ENCODE assay signal across 4 fruit fly cellular contexts in the genomic region with DNA sequence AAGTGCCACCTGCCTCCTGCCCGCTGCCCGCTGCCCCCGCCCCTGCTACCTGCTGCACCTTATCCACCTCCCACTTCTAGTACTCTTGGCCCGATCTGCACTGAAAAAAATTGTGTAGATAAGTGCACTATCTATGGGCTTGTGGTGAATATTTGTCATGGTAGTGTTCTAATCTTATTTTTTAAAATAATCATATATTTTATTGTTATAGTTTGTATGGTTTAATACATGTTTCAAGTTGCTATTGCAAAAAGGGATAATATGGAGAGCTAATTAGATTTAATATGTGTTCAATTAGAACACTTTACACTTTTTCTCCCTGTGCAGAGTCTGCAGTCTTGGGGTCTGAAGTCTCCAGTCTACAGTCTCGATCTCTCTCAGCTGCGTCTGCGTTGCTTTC.
A peak's percentile ranks its signal among the peaks of the same experiment; 100 is the strongest.
TF ChIP-seq lines count a peak whose summit lies in the region.

No protein-coding gene starts in this region.

- TF ChIP-seq CTCF in whole organism, embryonic (GFP tag; optimal IDR thresholded peaks at IDR 0.05; lab: Kevin White, UChicago) = no peak

TF ChIP-seq in whole organism, embryonic, 481 proteins besides CTCF, POLR2A, EP300 and RAD21 (continues in another document):
- peak; percentile 53 for TF ChIP-seq Oli (tag; optimal IDR thresholded peaks at IDR 0.05; lab: Kevin White, UChicago)
- TF ChIP-seq Meics (GFP tag; optimal IDR thresholded peaks at IDR 0.05; lab: Kevin White, UChicago) = peak; percentile 10
- peak; percentile 47 for TF ChIP-seq dmrt11E (tag; optimal IDR thresholded peaks at IDR 0.05; lab: Kevin White, UChicago)
- TF ChIP-seq bcd (GFP tag; optimal IDR thresholded peaks at IDR 0.05; lab: Kevin White, UChicago) = peak; percentile 39
- peak; percentile 3 for TF ChIP-seq CG3407 (GFP tag; optimal IDR thresholded peaks at IDR 0.05; lab: Kevin White, UChicago)
- TF ChIP-seq Ptx1 (GFP tag; IDR thresholded peaks at IDR 0.05; lab: Robert Waterston, UW) = peak; percentile 69; the same call in 1 of the 2 replicates
- TF ChIP-seq CG7839 (tag; optimal IDR thresholded peaks at IDR 0.05; lab: Kevin White, UChicago) = peak; percentile 59
- TF ChIP-seq Dref (GFP tag; IDR thresholded peaks at IDR 0.05; lab: Robert Waterston, UW) = no peak
- TF ChIP-seq bbx (GFP tag; IDR thresholded peaks at IDR 0.05; lab: Robert Waterston, UW; ENCODE audit: partially characterized antibody) = no peak
- TF ChIP-seq H15 (GFP tag; IDR thresholded peaks at IDR 0.05; lab: Robert Waterston, UW) = no peak
- peak; percentile 28 for TF ChIP-seq CG14710 (tag; optimal IDR thresholded peaks at IDR 0.05; lab: Kevin White, UChicago)
- peak; percentile 71 for TF ChIP-seq nmo (GFP tag; optimal IDR thresholded peaks at IDR 0.05; lab: Kevin White, UChicago)
- TF ChIP-seq CG30403 (GFP tag; optimal IDR thresholded peaks at IDR 0.05; lab: Kevin White, UChicago) = peak; percentile 31
- TF ChIP-seq az2 (GFP tag; optimal IDR thresholded peaks at IDR 0.05; lab: Kevin White, UChicago) = peak; percentile 27
- TF ChIP-seq CG6254 (GFP tag; optimal IDR thresholded peaks at IDR 0.05; lab: Kevin White, UChicago) = peak; percentile 58
- no peak for TF ChIP-seq Elba2 (GFP tag; optimal IDR thresholded peaks at IDR 0.05; lab: Kevin White, UChicago)
- no peak for TF ChIP-seq E2f1 (GFP tag; IDR thresholded peaks at IDR 0.05; lab: Robert Waterston, UW)
- peak; percentile 34 for TF ChIP-seq Sox100B (GFP tag; optimal IDR thresholded peaks at IDR 0.05; lab: Kevin White, UChicago)
- 0 out of 2 replicates have a peak, but pooled peaks have one; percentile 18 for TF ChIP-seq ssp (GFP tag; IDR thresholded peaks at IDR 0.05; lab: Robert Waterston, UW)
- TF ChIP-seq dysf (GFP tag; IDR thresholded peaks at IDR 0.05; lab: Robert Waterston, UW) = peak; percentile 61; the same call in 1 of the 3 replicates
- TF ChIP-seq Xbp1 (GFP tag; optimal IDR thresholded peaks at IDR 0.05; lab: Kevin White, UChicago) = peak; percentile 8

TF ChIP-seq in whole organism, prepupa, 60 proteins besides CTCF, POLR2A, EP300 and RAD21 (continues in another document):
- TF ChIP-seq CG11902 (GFP tag; optimal IDR thresholded peaks at IDR 0.05; lab: Kevin White, UChicago) (no peak), Ets96B (tag; optimal IDR thresholded peaks at IDR 0.05; lab: Kevin White, UChicago) (peak; percentile 80), CG15336 (GFP tag; IDR thresholded peaks at IDR 0.05; lab: Robert Waterston, UW) (peak; percentile 88), lz (GFP tag; optimal IDR thresholded peaks at IDR 0.05; lab: Kevin White, UChicago) (no peak), CG32006 (GFP tag; optimal IDR thresholded peaks at IDR 0.05; lab: Kevin White, UChicago) (peak; percentile 89), Met (GFP tag; optimal IDR thresholded peaks at IDR 0.05; lab: Kevin White, UChicago) (peak; percentile 34), pdm3 (GFP tag; optimal IDR thresholded peaks at IDR 0.05; lab: Kevin White, UChicago) (peak; percentile 63), CG6792 (GFP tag; optimal IDR thresholded peaks at IDR 0.05; lab: Kevin White, UChicago) (peak; percentile 47), salr (GFP tag; optimal IDR thresholded peaks at IDR 0.05; lab: Kevin White, UChicago) (peak; percentile 44 to 69), fd59A (GFP tag; optimal IDR thresholded peaks at IDR 0.05; lab: Kevin White, UChicago) (peak; percentile 74), vri (GFP tag; optimal IDR thresholded peaks at IDR 0.05; lab: Kevin White, UChicago) (no peak), net (GFP tag; optimal IDR thresholded peaks at IDR 0.05; lab: Kevin White, UChicago) (peak; percentile 76), CG6808 (GFP tag; optimal IDR thresholded peaks at IDR 0.05; lab: Kevin White, UChicago) (peak; percentile 61), CG11762 (GFP tag; optimal IDR thresholded peaks at IDR 0.05; lab: Kevin White, UChicago; ENCODE audit: insufficient read depth) (peak; percentile 34), CG4318 (GFP tag; optimal IDR thresholded peaks at IDR 0.05; lab: Kevin White, UChicago) (peak; percentile 79), svp (GFP tag; lab: Kevin White, UChicago) (peak; percentile 53), CG31627 (GFP tag; optimal IDR thresholded peaks at IDR 0.05; lab: Kevin White, UChicago) (no peak), cyc (GFP tag; optimal IDR thresholded peaks at IDR 0.05; lab: Kevin White, UChicago) (no peak), eg (GFP tag; IDR thresholded peaks at IDR 0.05; lab: Robert Waterston, UW) (peak; percentile 76), acj6 (GFP tag; optimal IDR thresholded peaks at IDR 0.05; lab: Kevin White, UChicago) (peak; percentile 71), CG8319 (GFP tag; optimal IDR thresholded peaks at IDR 0.05; lab: Kevin White, UChicago) (no peak), CG8632 (GFP tag; optimal IDR thresholded peaks at IDR 0.05; lab: Kevin White, UChicago) (peak; percentile 43)

TF ChIP-seq in whole organism, pupa, 21 proteins besides CTCF, POLR2A, EP300 and RAD21:
- TF ChIP-seq Pif1B (GFP tag; optimal IDR thresholded peaks at IDR 0.05; lab: Kevin White, UChicago) = peak; percentile 55
- peak; percentile 85 for TF ChIP-seq CG8301 (tag; optimal IDR thresholded peaks at IDR 0.05; lab: Kevin White, UChicago)
- TF ChIP-seq D1 (tag; optimal IDR thresholded peaks at IDR 0.05; lab: Kevin White, UChicago) = peak; percentile 60
- peak; percentile 82 for TF ChIP-seq CG4496 (GFP tag; IDR thresholded peaks at IDR 0.05; lab: Robert Waterston, UW)
- peak; percentile 48 for TF ChIP-seq gl (tag; optimal IDR thresholded peaks at IDR 0.05; lab: Kevin White, UChicago)
- TF ChIP-seq CG10348 (GFP tag; IDR thresholded peaks at IDR 0.05; lab: Robert Waterston, UW) = no peak
- peak; percentile 69 for TF ChIP-seq Pif1A (GFP tag; optimal IDR thresholded peaks at IDR 0.05; lab: Kevin White, UChicago)
- no peak for TF ChIP-seq EcR (GFP tag; optimal IDR thresholded peaks at IDR 0.05; lab: Kevin White, UChicago)
- peak; percentile 18 for TF ChIP-seq Snoo (tag; optimal IDR thresholded peaks at IDR 0.05; lab: Kevin White, UChicago)
- peak; percentile 68 for TF ChIP-seq CG12605 (GFP tag; IDR thresholded peaks at IDR 0.05; lab: Robert Waterston, UW)
- TF ChIP-seq rn (GFP tag; IDR thresholded peaks at IDR 0.05; lab: Robert Waterston, UW) = peak; percentile 8; the same call in 1 of the 2 replicates
- TF ChIP-seq CG8159 (tag; optimal IDR thresholded peaks at IDR 0.05; lab: Kevin White, UChicago) = peak; percentile 75
- peak; percentile 59 for TF ChIP-seq fd96Ca (GFP tag; IDR thresholded peaks at IDR 0.05; lab: Robert Waterston, UW)
- peak; percentile 75 for TF ChIP-seq CG34367 (tag; optimal IDR thresholded peaks at IDR 0.05; lab: Kevin White, UChicago)
- peak; percentile 89 for TF ChIP-seq CG14655 (GFP tag; optimal IDR thresholded peaks at IDR 0.05; lab: Kevin White, UChicago)
- peak; percentile 7 for TF ChIP-seq CG13204 (GFP tag; optimal IDR thresholded peaks at IDR 0.05; lab: Kevin White, UChicago)
- peak; percentile 89 for TF ChIP-seq CG9948 (tag; optimal IDR thresholded peaks at IDR 0.05; lab: Kevin White, UChicago)
- TF ChIP-seq CG15710 (tag; optimal IDR thresholded peaks at IDR 0.05; lab: Kevin White, UChicago) = peak; percentile 79
- TF ChIP-seq CG17806 (tag; optimal IDR thresholded peaks at IDR 0.05; lab: Kevin White, UChicago) = peak; percentile 81
- TF ChIP-seq Ets98B (GFP tag; IDR thresholded peaks at IDR 0.05; lab: Robert Waterston, UW) = peak; percentile 67
- TF ChIP-seq CG32121 (GFP tag; IDR thresholded peaks at IDR 0.05; lab: Robert Waterston, UW) = peak; percentile 84
TF ChIP-seq in whole organism, pupa: peak in this region for 19.

TF ChIP-seq in whole organism, wandering third instar larva, 38 proteins besides CTCF, POLR2A, EP300 and RAD21 (continues in another document):
- peak; percentile 1 for TF ChIP-seq fru (GFP tag; optimal IDR thresholded peaks at IDR 0.05; lab: Kevin White, UChicago)
- TF ChIP-seq Dfd (GFP tag; optimal IDR thresholded peaks at IDR 0.05; lab: Kevin White, UChicago) = no peak
- TF ChIP-seq OdsH (GFP tag; optimal IDR thresholded peaks at IDR 0.05; lab: Kevin White, UChicago) = peak; percentile 36
- TF ChIP-seq CG32264 (GFP tag; optimal IDR thresholded peaks at IDR 0.05; lab: Kevin White, UChicago) = no peak
- TF ChIP-seq Hr78 (GFP tag; optimal IDR thresholded peaks at IDR 0.05; lab: Kevin White, UChicago) = no peak
- TF ChIP-seq pan (optimal IDR thresholded peaks at IDR 0.05; lab: Kevin White, UChicago) = no peak
- TF ChIP-seq woc (GFP tag; optimal IDR thresholded peaks at IDR 0.05; lab: Kevin White, UChicago) = no peak
- no peak for TF ChIP-seq Rel (GFP tag; optimal IDR thresholded peaks at IDR 0.05; lab: Kevin White, UChicago)
- no peak for TF ChIP-seq Rel (tag; optimal IDR thresholded peaks at IDR 0.05; lab: Kevin White, UChicago)
- no peak for TF ChIP-seq dmrt93B (GFP tag; optimal IDR thresholded peaks at IDR 0.05; lab: Kevin White, UChicago)
- no peak for TF ChIP-seq jim (GFP tag; optimal IDR thresholded peaks at IDR 0.05; lab: Kevin White, UChicago)
- TF ChIP-seq Hr83 (GFP tag; optimal IDR thresholded peaks at IDR 0.05; lab: Kevin White, UChicago; ENCODE audit: poor library complexity, severe bottlenecking) = no peak
- no peak for TF ChIP-seq Mio (GFP tag; optimal IDR thresholded peaks at IDR 0.05; lab: Kevin White, UChicago)
- TF ChIP-seq rgr (GFP tag; optimal IDR thresholded peaks at IDR 0.05; lab: Kevin White, UChicago) = peak; percentile 23
- no peak for TF ChIP-seq GATAd (GFP tag; optimal IDR thresholded peaks at IDR 0.05; lab: Kevin White, UChicago)
- no peak for TF ChIP-seq CrebA (GFP tag; optimal IDR thresholded peaks at IDR 0.05; lab: Kevin White, UChicago; ENCODE audit: borderline replicate concordance)
- peak in 1 of 2 experiments; percentile 44 for TF ChIP-seq foxo (GFP tag; optimal IDR thresholded peaks at IDR 0.05; lab: Kevin White, UChicago)
- TF ChIP-seq brk (GFP tag; optimal IDR thresholded peaks at IDR 0.05; lab: Kevin White, UChicago) = no peak
- TF ChIP-seq tai (GFP tag; optimal IDR thresholded peaks at IDR 0.05; lab: Kevin White, UChicago) = no peak
- TF ChIP-seq h (GFP tag; optimal IDR thresholded peaks at IDR 0.05; lab: Kevin White, UChicago) = peak; percentile 15
- no peak for TF ChIP-seq N (GFP tag; optimal IDR thresholded peaks at IDR 0.05; lab: Kevin White, UChicago)
- TF ChIP-seq HLH106 (tag; optimal IDR thresholded peaks at IDR 0.05; lab: Kevin White, UChicago) = peak; percentile 32
- TF ChIP-seq psq (GFP tag; optimal IDR thresholded peaks at IDR 0.05; lab: Kevin White, UChicago) = peak; percentile 19
- peak; percentile 12 for TF ChIP-seq Sp1 (GFP tag; optimal IDR thresholded peaks at IDR 0.05; lab: Kevin White, UChicago)
- TF ChIP-seq dl (GFP tag; optimal IDR thresholded peaks at IDR 0.05; lab: Kevin White, UChicago; ENCODE audit: insufficient read depth in 1 of 2, partially characterized antibody in 2 of 2) = no peak
- no peak for TF ChIP-seq Jra (GFP tag; optimal IDR thresholded peaks at IDR 0.05; lab: Kevin White, UChicago)
- no peak for TF ChIP-seq sv (GFP tag; optimal IDR thresholded peaks at IDR 0.05; lab: Kevin White, UChicago)
- TF ChIP-seq sage (GFP tag; optimal IDR thresholded peaks at IDR 0.05; lab: Kevin White, UChicago) = no peak
- TF ChIP-seq dsf (GFP tag; optimal IDR thresholded peaks at IDR 0.05; lab: Kevin White, UChicago; ENCODE audit: borderline replicate concordance) = no peak

Comparison
In these comparisons a context has a peak if more than half of its experiments do, and no peak if none do; other contexts are left out.
1. Of the 7 proteins assayed by ChIP-seq in both whole organism, embryonic and whole organism, prepupa: peak only in whole organism, embryonic: Blimp-1 and Sox102F; only in whole organism, prepupa: CG16779, Gug and Lpt; in both: none; in neither: 2.